Fruit fly (Drosophila melanogaster) whole organism, pupa: ENCODE data around the gene CG5181.

Source experiments
- EcR ChIP-seq: fragments of 200-800 bp; sonication (Bioruptor generic); optimal IDR thresholded peaks from 3 replicates; lab custom pipeline; 2019; ENCODE audit warnings: missing biosample characterization, missing genetic modification characterization, mild to moderate bottlenecking, moderate library complexity, missing genetic modification reagents
- Ets98B ChIP-seq: fragments of 200-800 bp; sonication (Bioruptor generic); IDR thresholded peaks from 2 replicates; pipeline ENCODE4 v1.3.6; 2022; ENCODE audit warnings: missing biosample characterization, missing genetic modification characterization

- no peak for TF ChIP-seq EcR (GFP tag; lab: Kevin White, UChicago)
- no peak for TF ChIP-seq Ets98B (GFP tag; lab: Robert Waterston, UW)
Measured at dm6 chr2L:7452093-7452492, 42.5 kb upstream of the CG5181 start.
